Worm (Caenorhabditis elegans): ENCODE measurements around the gene F15D4.4.

ce11 chrII:13243021-13243420, at the start of gene F15D4.4:
- no peak for TF ChIP-seq ceh-22 (tag; optimal IDR thresholded peaks at IDR 0.05)
- TF ChIP-seq fkh-10 (GFP tag; optimal IDR thresholded peaks at IDR 0.05): no peak
- TF ChIP-seq unc-55 (GFP tag; optimal IDR thresholded peaks at IDR 0.05): no peak
- no peak for TF ChIP-seq pax-1 (tag; optimal IDR thresholded peaks at IDR 0.05)

Data from whole organism, late embryonic.